Worm (Caenorhabditis elegans) whole organism, L3 larva: ENCODE data around the gene add-2.
A peak's percentile ranks its signal among the peaks of the same experiment; 100 is the strongest.
"Not testable (repeated sequence)": the region's sequence is repeated elsewhere in the genome, so short reads cannot be mapped to it uniquely, and the experiment has no call there.

Experiments
- R02D3.7 ChIP-seq: fragments of 150-350 bp; optimal IDR thresholded peaks from 2 replicates; lab custom pipeline; 2014; ENCODE audit warnings: missing biosample characterization, missing genetic modification characterization
- aly-2 ChIP-seq: fragments of 150-350 bp; optimal IDR thresholded peaks from 2 replicates; lab custom pipeline; 2014; ENCODE audit warnings: missing biosample characterization, missing genetic modification characterization
- ama-1 ChIP-seq: fragments of 150-350 bp; optimal IDR thresholded peaks from 2 replicates; lab custom pipeline; 2018
- ceh-16 ChIP-seq: sonication (generic microtip); optimal IDR thresholded peaks from 2 replicates; lab custom pipeline; 2017; ENCODE audit warnings: missing biosample characterization, missing genetic modification characterization
- ceh-28 ChIP-seq: fragments of 150-350 bp; optimal IDR thresholded peaks from 2 replicates; lab custom pipeline; 2014; ENCODE audit warnings: missing biosample characterization, missing genetic modification reagents, missing genetic modification characterization
- ceh-82 ChIP-seq: fragments of 150-350 bp; optimal IDR thresholded peaks from 2 replicates; lab custom pipeline; 2014; ENCODE audit warnings: missing biosample characterization, missing genetic modification characterization
- egl-27 ChIP-seq: sonication (generic microtip); optimal IDR thresholded peaks from 4 replicates; lab custom pipeline; 2017; ENCODE audit warnings: missing biosample characterization, missing genetic modification reagents, missing genetic modification characterization
- egl-5 ChIP-seq: fragments of 150-350 bp; optimal IDR thresholded peaks from 2 replicates; lab custom pipeline; 2017; ENCODE audit warnings: missing biosample characterization, missing genetic modification reagents, missing genetic modification characterization, inconsistent platforms
- elt-1 ChIP-seq: fragments of 150-350 bp; optimal IDR thresholded peaks from 2 replicates; lab custom pipeline; 2014; ENCODE audit warnings: missing biosample characterization, missing genetic modification characterization
- elt-2 ChIP-seq: sonication (generic microtip); optimal IDR thresholded peaks from 2 replicates; lab custom pipeline; 2016; ENCODE audit warnings: missing genetic modification reagents, mild to moderate bottlenecking, missing genetic modification characterization, missing compliant biosample characterization
- elt-3 ChIP-seq, 3 experiments: fragments of 150-350 bp in 1 of 3; sonication (generic microtip) in 2 of 3; optimal IDR thresholded peaks; 2 replicates in 2 of 3; 4 replicates in 1 of 3; lab custom pipeline; 2014 to 2017; ENCODE audit warnings: missing biosample characterization in 3 of 3, missing genetic modification characterization in 3 of 3
- fkh-10 ChIP-seq: sonication (generic microtip); optimal IDR thresholded peaks from 2 replicates; lab custom pipeline; 2017; ENCODE audit warnings: missing biosample characterization, missing genetic modification reagents, missing genetic modification characterization
- fkh-2 ChIP-seq: fragments of 150-350 bp; optimal IDR thresholded peaks from 2 replicates; lab custom pipeline; 2014; ENCODE audit warnings: missing biosample characterization, missing genetic modification reagents, missing genetic modification characterization
- fos-1 ChIP-seq: fragments of 150-350 bp; optimal IDR thresholded peaks from 2 replicates; lab custom pipeline; 2014; ENCODE audit warnings: missing biosample characterization, missing genetic modification characterization
- hmg-11 ChIP-seq: sonication (generic microtip); optimal IDR thresholded peaks from 2 replicates; lab custom pipeline; 2016; ENCODE audit warnings: missing genetic modification characterization, missing compliant biosample characterization
- jun-1 ChIP-seq: fragments of 150-350 bp; optimal IDR thresholded peaks from 2 replicates; lab custom pipeline; 2014; ENCODE audit warnings: missing biosample characterization, missing genetic modification reagents, missing genetic modification characterization
- lin-39 ChIP-seq: fragments of 150-350 bp; optimal IDR thresholded peaks from 2 replicates; lab custom pipeline; 2018; ENCODE audit warnings: missing biosample characterization, missing genetic modification reagents, missing genetic modification characterization
- lsy-12 ChIP-seq: sonication (generic microtip); optimal IDR thresholded peaks from 2 replicates; lab custom pipeline; 2016; ENCODE audit warnings: mild to moderate bottlenecking, missing genetic modification characterization, missing compliant biosample characterization
- mml-1 ChIP-seq: fragments of 150-350 bp; sonication (generic microtip); optimal IDR thresholded peaks from 3 replicates; lab custom pipeline; 2014; ENCODE audit warnings: missing biosample characterization, missing genetic modification characterization
- nfya-1 ChIP-seq: sonication (generic microtip); optimal IDR thresholded peaks from 2 replicates; lab custom pipeline; 2017; ENCODE audit warnings: missing genetic modification characterization, mild to moderate bottlenecking, missing compliant biosample characterization, antibody characterized with exemption, moderate library complexity; ENCODE audit not compliant: insufficient read depth
- nhr-12 ChIP-seq: fragments of 150-350 bp; optimal IDR thresholded peaks from 2 replicates; lab custom pipeline; 2014; ENCODE audit warnings: missing biosample characterization, missing genetic modification characterization
- nhr-23 ChIP-seq: fragments of 150-350 bp; optimal IDR thresholded peaks from 2 replicates; lab custom pipeline; 2014; ENCODE audit warnings: missing biosample characterization, missing genetic modification reagents, missing genetic modification characterization
- nhr-237 ChIP-seq: fragments of 150-350 bp; optimal IDR thresholded peaks from 2 replicates; lab custom pipeline; 2014; ENCODE audit warnings: missing biosample characterization, missing genetic modification characterization
- nhr-43 ChIP-seq: sonication (generic microtip); optimal IDR thresholded peaks from 2 replicates; lab custom pipeline; 2016; ENCODE audit warnings: mild to moderate bottlenecking, missing genetic modification characterization, missing compliant biosample characterization; ENCODE audit not compliant: poor library complexity, severe bottlenecking
- nhr-76 ChIP-seq: fragments of 150-350 bp; sonication (generic microtip); optimal IDR thresholded peaks from 5 replicates; lab custom pipeline; 2014; ENCODE audit warnings: missing biosample characterization, missing genetic modification characterization
- nhr-77 ChIP-seq: fragments of 150-350 bp; optimal IDR thresholded peaks from 2 replicates; lab custom pipeline; 2014; ENCODE audit warnings: missing biosample characterization, missing genetic modification characterization
- pha-4 ChIP-seq: fragments of 150-350 bp; optimal IDR thresholded peaks from 2 replicates; lab custom pipeline; 2014; ENCODE audit warnings: missing biosample characterization, missing genetic modification reagents, missing genetic modification characterization
- pqm-1 ChIP-seq: fragments of 150-350 bp; optimal IDR thresholded peaks from 2 replicates; lab custom pipeline; 2017; ENCODE audit warnings: missing biosample characterization, missing genetic modification characterization, inconsistent platforms
- skn-1 ChIP-seq: fragments of 150-350 bp; optimal IDR thresholded peaks from 2 replicates; lab custom pipeline; 2014; ENCODE audit warnings: missing biosample characterization, missing genetic modification characterization
- snpc-4 ChIP-seq: fragments of 150-350 bp; optimal IDR thresholded peaks from 2 replicates; lab custom pipeline; 2014; ENCODE audit warnings: missing biosample characterization, missing genetic modification characterization
- tbx-2 ChIP-seq: sonication (generic microtip); optimal IDR thresholded peaks from 2 replicates; lab custom pipeline; 2016; ENCODE audit warnings: mild to moderate bottlenecking, missing genetic modification characterization, missing compliant biosample characterization

The add-2 gene

ce11 chrV:12025683-12026082, 12.5 kb upstream of the add-2 start:
- TF ChIP-seq nfya-1 (tag; lab: Kevin White, UChicago) (peak; percentile 45), egl-5 (peak; percentile 36), skn-1 (tag; lab: Kevin White, UChicago) (no peak), fkh-10 (GFP tag; lab: Kevin White, UChicago) (peak; percentile 97)

ce11 chrV:12024273-12024672, 11.1 kb upstream of the add-2 start:
- TF ChIP-seq jun-1: no peak
- peak; percentile 39 for TF ChIP-seq fkh-10 (GFP tag; lab: Kevin White, UChicago)
- TF ChIP-seq nfya-1 (tag; lab: Kevin White, UChicago): peak; percentile 51
- peak; percentile 12 for TF ChIP-seq snpc-4 (tag; lab: Kevin White, UChicago)
- peak; percentile 17 for TF ChIP-seq egl-5
- TF ChIP-seq elt-1: no peak
- TF ChIP-seq lin-39 (tag; lab: Kevin White, UChicago): peak; percentile 76
- TF ChIP-seq hmg-11 (tag; lab: Kevin White, UChicago): peak; percentile 63
- TF ChIP-seq, all 47 proteins: peak for 6

ce11 chrV:12020940-12021339, 7.7 kb upstream of the add-2 start:
- TF ChIP-seq egl-27 (tag; lab: Kevin White, UChicago) (no peak), elt-2 (tag; lab: Kevin White, UChicago) (peak; percentile 39), ceh-82 (no peak), pqm-1 (peak; percentile 70), nhr-77 (tag; lab: Kevin White, UChicago) (no peak), ama-1 (no peak), nhr-76 (no peak)

- not testable (repeated sequence) for TF ChIP-seq egl-27 (tag; lab: Kevin White, UChicago); tbx-2 (tag; lab: Kevin White, UChicago); nhr-76
These were observed 6.8 kb upstream of the add-2 start, which contains the start of gene F10C2.3 for ce11 chrV:12020026-12020425. TSS of gene F10C2.3 (plus strand) at chrV:12020326.

- peak in 1 of 3 experiments; percentile 16 for TF ChIP-seq elt-3 (tag; optimal IDR thresholded peaks at IDR 0.05; lab: Kevin White, UChicago)
- peak; percentile 0 for TF ChIP-seq elt-2 (tag; lab: Kevin White, UChicago)
- no peak for TF ChIP-seq nhr-43 (tag; lab: Kevin White, UChicago)
These were observed 1.5 kb downstream of the add-2 start for ce11 chrV:12011686-12012085.

ce11 chrV:12006495-12006894, 6.7 kb downstream of the add-2 start, which contains the start of gene F57F5.3:
TSS of gene F57F5.3 (minus strand) at chrV:12006595.
- no peak for TF ChIP-seq nhr-12 (tag; lab: Kevin White, UChicago)
- no peak for TF ChIP-seq lsy-12 (tag; lab: Kevin White, UChicago)

ce11 chrV:12004501-12004940, 8.7 kb downstream of the add-2 start:
- TF ChIP-seq fos-1 (peak; percentile 1), pha-4 (no peak), ceh-16 (tag; lab: Kevin White, UChicago) (no peak), nhr-12 (tag; lab: Kevin White, UChicago) (no peak), nhr-237 (tag; lab: Kevin White, UChicago) (no peak), fkh-10 (GFP tag; lab: Kevin White, UChicago) (no peak), ceh-82 (no peak), fkh-2 (tag; lab: Kevin White, UChicago) (no peak), mml-1 (no peak), nfya-1 (tag; lab: Kevin White, UChicago) (no peak), ceh-28 (peak; percentile 43), jun-1 (peak; percentile 4), nhr-23 (tag; lab: Kevin White, UChicago) (no peak), elt-2 (tag; lab: Kevin White, UChicago) (peak; percentile 35), R02D3.7 (tag; lab: Kevin White, UChicago) (no peak), egl-5 (no peak), aly-2 (tag; lab: Kevin White, UChicago) (peak; percentile 77)
